Worm (Caenorhabditis elegans) whole organism, L2 larva: ENCODE measurements around the gene Y49F6B.8.

Source experiments
- C34F6.9 ChIP-seq: fragments of 150-350 bp; optimal IDR thresholded peaks from 2 replicates; lab custom pipeline; 2014; ENCODE audit warnings: missing biosample characterization, missing genetic modification characterization
- Y55F3AM.14 ChIP-seq: fragments of 200-800 bp; sonication (Bioruptor generic); optimal IDR thresholded peaks from 2 replicates; lab custom pipeline; 2018; ENCODE audit warnings: mild to moderate bottlenecking, missing genetic modification characterization, missing compliant biosample characterization
- ZK546.5 ChIP-seq: sonication (generic microtip); optimal IDR thresholded peaks from 2 replicates; lab custom pipeline; 2017; ENCODE audit warnings: missing biosample characterization, missing genetic modification characterization
- aly-2 ChIP-seq: fragments of 150-350 bp; optimal IDR thresholded peaks from 2 replicates; lab custom pipeline; 2014; ENCODE audit warnings: missing biosample characterization, missing genetic modification characterization
- ama-1 ChIP-seq: fragments of 150-350 bp; optimal IDR thresholded peaks from 2 replicates; lab custom pipeline; 2018; ENCODE audit warnings: inconsistent platforms
- blmp-1 ChIP-seq: sonication (generic microtip); optimal IDR thresholded peaks from 2 replicates; lab custom pipeline; 2017; ENCODE audit warnings: missing genetic modification characterization, mild to moderate bottlenecking, missing compliant biosample characterization, antibody characterized with exemption, moderate library complexity; ENCODE audit not compliant: insufficient read depth
- gmeb-1 ChIP-seq: fragments of 150-350 bp; optimal IDR thresholded peaks from 2 replicates; lab custom pipeline; 2014; ENCODE audit warnings: missing biosample characterization, missing genetic modification characterization
- lin-11 ChIP-seq: fragments of 150-350 bp; sonication (generic microtip); optimal IDR thresholded peaks from 2 replicates; lab custom pipeline; 2014; ENCODE audit warnings: missing biosample characterization, missing genetic modification characterization, inconsistent platforms, mixed read lengths
- lin-13 ChIP-seq: fragments of 150-350 bp; optimal IDR thresholded peaks from 2 replicates; lab custom pipeline; 2014; ENCODE audit warnings: missing biosample characterization, missing genetic modification reagents, missing genetic modification characterization
- lsy-2 ChIP-seq, 2 experiments: fragments of 150-350 bp in 1 of 2; sonication (generic microtip) in 1 of 2; optimal IDR thresholded peaks; 2 replicates each; lab custom pipeline; 2014 to 2017; ENCODE audit warnings: missing biosample characterization in 2 of 2, missing genetic modification characterization in 2 of 2
- nhr-10 ChIP-seq: sonication (generic microtip); optimal IDR thresholded peaks from 2 replicates; lab custom pipeline; 2017; ENCODE audit warnings: missing biosample characterization, missing genetic modification characterization
- nhr-12 ChIP-seq: fragments of 150-350 bp; optimal IDR thresholded peaks from 2 replicates; lab custom pipeline; 2014; ENCODE audit warnings: missing biosample characterization, missing genetic modification characterization
- nhr-237 ChIP-seq: fragments of 150-350 bp; optimal IDR thresholded peaks from 2 replicates; lab custom pipeline; 2014; ENCODE audit warnings: missing biosample characterization, missing genetic modification characterization
- nhr-25 ChIP-seq: fragments of 150-350 bp; sonication (generic microtip); optimal IDR thresholded peaks from 3 replicates; lab custom pipeline; 2014; ENCODE audit warnings: missing biosample characterization, missing genetic modification characterization
- peb-1 ChIP-seq: fragments of 150-350 bp; optimal IDR thresholded peaks from 2 replicates; lab custom pipeline; 2014; ENCODE audit warnings: missing biosample characterization, missing genetic modification characterization
- sem-4 ChIP-seq: fragments of 150-350 bp; optimal IDR thresholded peaks from 2 replicates; lab custom pipeline; 2014; ENCODE audit warnings: missing biosample characterization, missing genetic modification reagents, missing genetic modification characterization
- skn-1 ChIP-seq: sonication (generic microtip); optimal IDR thresholded peaks from 2 replicates; lab custom pipeline; 2017; ENCODE audit warnings: missing biosample characterization, missing genetic modification characterization
- snpc-4 ChIP-seq: fragments of 150-350 bp; optimal IDR thresholded peaks from 2 replicates; lab custom pipeline; 2014; ENCODE audit warnings: missing biosample characterization, missing genetic modification characterization
- unc-55 ChIP-seq: fragments of 150-350 bp; sonication (generic microtip); optimal IDR thresholded peaks from 3 replicates; lab custom pipeline; 2014; ENCODE audit warnings: missing biosample characterization, missing genetic modification reagents, missing genetic modification characterization
- zag-1 ChIP-seq: fragments of 150-350 bp; optimal IDR thresholded peaks from 2 replicates; lab custom pipeline; 2014; ENCODE audit warnings: missing biosample characterization, missing genetic modification characterization
- ztf-1 ChIP-seq: fragments of 200-800 bp; sonication (Bioruptor generic); conservative IDR thresholded peaks from 2 replicates; pipeline ENCODE4 v1.3.6; 2022; ENCODE audit warnings: missing genetic modification characterization, missing compliant biosample characterization

Y49F6B.8 gene

ce11 chrII:3438280-3438679 lies 43.2 kb downstream of the Y49F6B.8 start:
- TF ChIP-seq blmp-1 (tag; lab: Kevin White, UChicago), result peak; percentile 39
- no peak for TF ChIP-seq lin-11 (tag; lab: Kevin White, UChicago)

ce11 chrII:3437393-3437792 lies 44.1 kb downstream of the Y49F6B.8 start:
- no peak for TF ChIP-seq zag-1
- no peak for TF ChIP-seq nhr-10 (tag; lab: Kevin White, UChicago)
- TF ChIP-seq peb-1 (tag; lab: Kevin White, UChicago), result no peak
- no peak for TF ChIP-seq C34F6.9 (tag; lab: Kevin White, UChicago)
- no peak for TF ChIP-seq nhr-25 (tag; lab: Kevin White, UChicago)

ce11 chrII:3436412-3436811 lies 45.1 kb downstream of the Y49F6B.8 start, which contains the start of gene skpo-2:
Gene skpo-2 (minus strand): TSS chrII:3436512.
- TF ChIP-seq lin-11 (tag; lab: Kevin White, UChicago) (no peak), nhr-12 (tag; lab: Kevin White, UChicago) (no peak), nhr-25 (tag; lab: Kevin White, UChicago) (no peak), lsy-2 (tag; optimal IDR thresholded peaks at IDR 0.05; lab: Kevin White, UChicago) (no peak), sem-4 (tag; lab: Kevin White, UChicago) (no peak), gmeb-1 (tag; lab: Kevin White, UChicago) (no peak), skn-1 (tag; lab: Kevin White, UChicago) (no peak), blmp-1 (tag; lab: Kevin White, UChicago) (no peak), lin-13 (GFP tag; lab: Kevin White, UChicago) (no peak), ama-1 (lab: Kevin White, UChicago) (no peak), nhr-10 (tag; lab: Kevin White, UChicago) (no peak), nhr-237 (no peak), aly-2 (tag; lab: Kevin White, UChicago) (no peak), Y55F3AM.14 (GFP tag; lab: Kevin White, UChicago) (no peak), ztf-1 (GFP tag; lab: Robert Waterston, UW) (no peak)

- TF ChIP-seq zag-1 (no peak), lsy-2 (tag; optimal IDR thresholded peaks at IDR 0.05; lab: Kevin White, UChicago) (no peak), nhr-25 (tag; lab: Kevin White, UChicago) (peak; percentile 26), snpc-4 (tag; lab: Kevin White, UChicago) (peak; percentile 67)
- TF ChIP-seq, all 48 proteins: peak for 2
Observed at ce11 chrII:3434893-3435503, 46.5 kb downstream of the Y49F6B.8 start.

ce11 chrII:3429400-3429799 lies 52.1 kb downstream of the Y49F6B.8 start, which contains the start of gene C16C8.18:
Gene C16C8.18 (plus strand): TSS chrII:3429700.
- TF ChIP-seq unc-55 (GFP tag; lab: Kevin White, UChicago) (peak; percentile 27), ZK546.5 (no peak)
